Worm (Caenorhabditis elegans) whole organism, L3 larva: Measurements from ENCODE around the gene T24F1.4.

Source experiments
- elt-1 ChIP-seq: fragments of 150-350 bp; optimal IDR thresholded peaks from 2 replicates; lab custom pipeline; 2014; ENCODE audit warnings: missing biosample characterization, missing genetic modification characterization
- nhr-11 ChIP-seq: fragments of 150-350 bp; optimal IDR thresholded peaks from 2 replicates; lab custom pipeline; 2014; ENCODE audit warnings: missing biosample characterization, missing genetic modification characterization
- nhr-23 ChIP-seq: fragments of 150-350 bp; optimal IDR thresholded peaks from 2 replicates; lab custom pipeline; 2014; ENCODE audit warnings: missing biosample characterization, missing genetic modification reagents, missing genetic modification characterization
- nhr-28 ChIP-seq: fragments of 150-350 bp; optimal IDR thresholded peaks from 2 replicates; lab custom pipeline; 2014; ENCODE audit warnings: missing biosample characterization, missing genetic modification characterization
- pha-4 ChIP-seq: fragments of 150-350 bp; optimal IDR thresholded peaks from 2 replicates; lab custom pipeline; 2014; ENCODE audit warnings: missing biosample characterization, missing genetic modification reagents, missing genetic modification characterization
- unc-39 ChIP-seq: sonication (generic microtip); optimal IDR thresholded peaks from 4 replicates; lab custom pipeline; 2017; ENCODE audit warnings: missing biosample characterization, missing genetic modification characterization
- unc-62 ChIP-seq: fragments of 150-350 bp; sonication (generic microtip); optimal IDR thresholded peaks from 4 replicates; lab custom pipeline; 2014; ENCODE audit warnings: missing biosample characterization, missing genetic modification reagents, missing genetic modification characterization
- ztf-11 ChIP-seq: fragments of 150-350 bp; optimal IDR thresholded peaks from 2 replicates; lab custom pipeline; 2014; ENCODE audit warnings: missing biosample characterization, missing genetic modification characterization

- TF ChIP-seq nhr-23 (tag; lab: Kevin White, UChicago) (no peak), pha-4 (no peak), nhr-28 (tag; lab: Kevin White, UChicago) (no peak), unc-62 (GFP tag; lab: Kevin White, UChicago) (no peak), nhr-11 (tag; lab: Kevin White, UChicago) (no peak), ztf-11 (tag; lab: Kevin White, UChicago) (no peak), elt-1 (tag; lab: Kevin White, UChicago) (no peak), unc-39 (tag; lab: Kevin White, UChicago) (no peak)
Observed at ce11 chrII:11283803-11284202, 30.3 kb downstream of the T24F1.4 start.
